Fruit fly (Drosophila melanogaster) whole organism, embryonic: ENCODE measurements around the gene CG43925.

Experiments used
- Adf1 ChIP-seq: fragments of 200-800 bp; sonication (Bioruptor generic); IDR thresholded peaks from 2 replicates; pipeline ENCODE4 v1.3.6; 2022; ENCODE audit warnings: missing biosample characterization, missing genetic modification characterization
- Aef1 ChIP-seq: fragments of 200-800 bp; sonication (Bioruptor generic); IDR thresholded peaks from 3 replicates; pipeline ENCODE4 v1.3.6; 2022; ENCODE audit warnings: missing biosample characterization, missing genetic modification characterization
- Atf3 ChIP-seq: fragments of 200-800 bp; sonication (Bioruptor generic); optimal IDR thresholded peaks from 3 replicates; lab custom pipeline; 2016; ENCODE audit warnings: missing biosample characterization, missing genetic modification characterization
- Bdp1 ChIP-seq: fragments of 200-800 bp; sonication (Bioruptor generic); optimal IDR thresholded peaks from 3 replicates; lab custom pipeline; 2016; ENCODE audit warnings: missing biosample characterization, missing genetic modification characterization
- CG10274 ChIP-seq: fragments of 200-800 bp; sonication (Bioruptor generic); optimal IDR thresholded peaks from 3 replicates; lab custom pipeline; 2017; ENCODE audit warnings: missing biosample characterization, mild to moderate bottlenecking, missing genetic modification characterization
- CG10543 ChIP-seq: fragments of 200-800 bp; sonication (Bioruptor generic); optimal IDR thresholded peaks from 3 replicates; lab custom pipeline; 2017; ENCODE audit warnings: missing biosample characterization, mild to moderate bottlenecking, missing genetic modification characterization, moderate library complexity
- CG11504 ChIP-seq: fragments of 200-800 bp; sonication (Bioruptor generic); optimal IDR thresholded peaks from 3 replicates; lab custom pipeline; 2019; ENCODE audit warnings: missing biosample characterization, mild to moderate bottlenecking, missing genetic modification characterization, moderate library complexity
- CG11696 ChIP-seq: fragments of 200-800 bp; sonication (Bioruptor generic); IDR thresholded peaks from 2 replicates; pipeline ENCODE4 v1.3.6; 2022; ENCODE audit warnings: missing biosample characterization, missing genetic modification characterization
- CG12219 ChIP-seq: fragments of 200-800 bp; sonication (Bioruptor generic); optimal IDR thresholded peaks from 3 replicates; lab custom pipeline; 2018; ENCODE audit warnings: missing biosample characterization, mild to moderate bottlenecking, missing genetic modification characterization
- CG12942 ChIP-seq: fragments of 200-800 bp; sonication (Bioruptor generic); optimal IDR thresholded peaks from 3 replicates; lab custom pipeline; 2016; ENCODE audit warnings: missing biosample characterization, missing genetic modification characterization
- CG17186 ChIP-seq: fragments of 200-800 bp; sonication (Bioruptor generic); optimal IDR thresholded peaks from 3 replicates; lab custom pipeline; 2017; ENCODE audit warnings: missing biosample characterization, missing genetic modification reagents, missing genetic modification characterization
- CG17361 ChIP-seq: fragments of 200-800 bp; sonication (Bioruptor generic); IDR thresholded peaks from 3 replicates; pipeline ENCODE4 v1.3.6; 2022; ENCODE audit warnings: missing biosample characterization, missing genetic modification characterization
- CG17829 ChIP-seq: fragments of 200-800 bp; optimal IDR thresholded peaks from 2 replicates; lab custom pipeline; 2019; ENCODE audit warnings: missing biosample characterization, mild to moderate bottlenecking, missing genetic modification characterization, moderate library complexity
- CG2116 ChIP-seq: fragments of 200-800 bp; sonication (Bioruptor generic); optimal IDR thresholded peaks from 3 replicates; lab custom pipeline; 2018; ENCODE audit warnings: missing biosample characterization, mild to moderate bottlenecking, missing genetic modification characterization
- CG2120 ChIP-seq: fragments of 200-800 bp; sonication (Bioruptor generic); optimal IDR thresholded peaks from 3 replicates; lab custom pipeline; 2016; ENCODE audit warnings: missing biosample characterization, missing genetic modification characterization
- CG2712 ChIP-seq: fragments of 200-800 bp; optimal IDR thresholded peaks from 3 replicates; lab custom pipeline; 2019; ENCODE audit warnings: missing biosample characterization, mild to moderate bottlenecking, missing genetic modification characterization, moderate library complexity
- CG34422 ChIP-seq: fragments of 200-800 bp; sonication (Bioruptor generic); IDR thresholded peaks from 3 replicates; pipeline ENCODE4 v1.3.6; 2022; ENCODE audit warnings: missing biosample characterization, missing genetic modification characterization
- CG3995 ChIP-seq: fragments of 200-800 bp; sonication (Bioruptor generic); optimal IDR thresholded peaks from 3 replicates; lab custom pipeline; 2016; ENCODE audit warnings: missing biosample characterization, missing genetic modification characterization
- CG4360 ChIP-seq: fragments of 200-800 bp; sonication (Bioruptor generic); IDR thresholded peaks from 2 replicates; pipeline ENCODE4 v1.3.6; 2022; ENCODE audit warnings: missing biosample characterization, missing genetic modification characterization
- CG6175 ChIP-seq: fragments of 200-800 bp; sonication (Bioruptor generic); IDR thresholded peaks from 3 replicates; pipeline ENCODE4 v1.3.6; 2022; ENCODE audit warnings: missing biosample characterization, missing genetic modification characterization
- CG6654 ChIP-seq: fragments of 200-800 bp; sonication (Bioruptor generic); optimal IDR thresholded peaks from 2 replicates; lab custom pipeline; 2017; ENCODE audit warnings: missing biosample characterization, mild to moderate bottlenecking, missing genetic modification characterization
- CG6854 ChIP-seq: fragments of 200-800 bp; sonication (Bioruptor generic); optimal IDR thresholded peaks from 3 replicates; lab custom pipeline; 2017; ENCODE audit warnings: missing biosample characterization, mild to moderate bottlenecking, missing genetic modification characterization
- CG8924 ChIP-seq: fragments of 200-800 bp; optimal IDR thresholded peaks from 3 replicates; lab custom pipeline; 2019; ENCODE audit warnings: missing biosample characterization, mild to moderate bottlenecking, missing genetic modification characterization, moderate library complexity
- CG9876 ChIP-seq: fragments of 200-800 bp; sonication (Bioruptor generic); optimal IDR thresholded peaks from 2 replicates; lab custom pipeline; 2016; ENCODE audit warnings: missing biosample characterization, missing genetic modification characterization
- Dip3 ChIP-seq: fragments of 200-800 bp; sonication (Bioruptor generic); optimal IDR thresholded peaks from 3 replicates; lab custom pipeline; 2016; ENCODE audit warnings: missing biosample characterization, missing genetic modification characterization
- Doc3 ChIP-seq: fragments of 200-800 bp; sonication (Bioruptor generic); IDR thresholded peaks from 3 replicates; pipeline ENCODE4 v1.3.6; 2022; ENCODE audit warnings: missing biosample characterization, missing genetic modification characterization; ENCODE audit not compliant: partially characterized antibody
- Gsc ChIP-seq: fragments of 200-800 bp; sonication (Bioruptor generic); IDR thresholded peaks from 2 replicates; pipeline ENCODE4 v1.3.6; 2022; ENCODE audit warnings: missing biosample characterization, missing genetic modification characterization
- HLHmδ ChIP-seq: fragments of 200-800 bp; sonication (Bioruptor generic); optimal IDR thresholded peaks from 2 replicates; lab custom pipeline; 2018; ENCODE audit warnings: missing biosample characterization, mild to moderate bottlenecking, missing genetic modification characterization, moderate library complexity
- Hey ChIP-seq: fragments of 200-800 bp; sonication (Bioruptor generic); optimal IDR thresholded peaks from 3 replicates; lab custom pipeline; 2018; ENCODE audit warnings: missing biosample characterization, mild to moderate bottlenecking, missing genetic modification characterization
- Jarid2 ChIP-seq: fragments of 200-800 bp; sonication (Bioruptor generic); optimal IDR thresholded peaks from 3 replicates; lab custom pipeline; 2017; ENCODE audit warnings: mild to moderate bottlenecking, missing biosample characterization, missing genetic modification reagents, missing genetic modification characterization
- Lhr ChIP-seq: fragments of 200-800 bp; sonication (Bioruptor generic); optimal IDR thresholded peaks from 3 replicates; lab custom pipeline; 2017; ENCODE audit warnings: mild to moderate bottlenecking, missing biosample characterization, missing genetic modification reagents, missing genetic modification characterization
- Myb ChIP-seq: fragments of 200-800 bp; sonication (Bioruptor generic); optimal IDR thresholded peaks from 2 replicates; lab custom pipeline; 2016; ENCODE audit warnings: missing biosample characterization, missing genetic modification characterization
- Nf-YC ChIP-seq: fragments of 200-800 bp; optimal IDR thresholded peaks from 3 replicates; lab custom pipeline; 2019; ENCODE audit warnings: missing biosample characterization, mild to moderate bottlenecking, missing genetic modification characterization, moderate library complexity
- Rfx ChIP-seq: fragments of 200-800 bp; sonication (Bioruptor generic); IDR thresholded peaks from 2 replicates; pipeline ENCODE4 v1.3.6; 2022; ENCODE audit warnings: missing biosample characterization, missing genetic modification characterization
- Sry-β ChIP-seq: fragments of 200-800 bp; sonication (Bioruptor generic); optimal IDR thresholded peaks from 2 replicates; lab custom pipeline; 2018; ENCODE audit warnings: missing biosample characterization, mild to moderate bottlenecking, missing genetic modification characterization, moderate library complexity
- Ssrp ChIP-seq: fragments of 200-800 bp; sonication (Bioruptor generic); optimal IDR thresholded peaks from 2 replicates; lab custom pipeline; 2018; ENCODE audit warnings: missing biosample characterization, mild to moderate bottlenecking, missing genetic modification characterization, moderate library complexity
- bowl ChIP-seq: fragments of 200-800 bp; sonication (Bioruptor generic); IDR thresholded peaks from 2 replicates; pipeline ENCODE4 v1.3.6; 2022; ENCODE audit warnings: missing biosample characterization, missing genetic modification characterization
- br ChIP-seq: fragments of >200 bp; optimal IDR thresholded peaks from 2 replicates; lab custom pipeline; 2017
- bsh ChIP-seq, 2 experiments: fragments of 200-800 bp; sonication (Bioruptor generic); optimal IDR thresholded peaks; 2 replicates each; lab custom pipeline; 2017 to 2018; ENCODE audit warnings: mild to moderate bottlenecking in 2 of 2, missing biosample characterization in 2 of 2, missing genetic modification characterization in 2 of 2, moderate library complexity in 1 of 2
- chif ChIP-seq, 2 experiments: fragments of 200-800 bp; sonication (Bioruptor generic); optimal IDR thresholded peaks; 3 replicates each; lab custom pipeline; 2016; ENCODE audit warnings: missing biosample characterization in 2 of 2, missing genetic modification characterization in 2 of 2
- ems ChIP-seq: fragments of 200-800 bp; sonication (Bioruptor generic); optimal IDR thresholded peaks from 3 replicates; lab custom pipeline; 2016; ENCODE audit warnings: missing biosample characterization, missing genetic modification characterization
- fd96Cb ChIP-seq: fragments of 200-800 bp; sonication (Bioruptor generic); optimal IDR thresholded peaks from 2 replicates; lab custom pipeline; 2018; ENCODE audit warnings: missing biosample characterization, mild to moderate bottlenecking, missing genetic modification characterization, moderate library complexity
- gcm2 ChIP-seq: fragments of 200-800 bp; sonication (Bioruptor generic); optimal IDR thresholded peaks from 2 replicates; lab custom pipeline; 2016; ENCODE audit warnings: missing biosample characterization, missing genetic modification characterization
- hbn ChIP-seq: fragments of 200-800 bp; sonication (Bioruptor generic); IDR thresholded peaks from 2 replicates; pipeline ENCODE4 v1.3.6; 2022; ENCODE audit warnings: missing biosample characterization, missing genetic modification characterization; ENCODE audit not compliant: partially characterized antibody
- ind ChIP-seq: fragments of 200-800 bp; sonication (Bioruptor generic); optimal IDR thresholded peaks from 3 replicates; lab custom pipeline; 2016; ENCODE audit warnings: missing biosample characterization, missing genetic modification characterization
- inv ChIP-seq: fragments of 200-800 bp; sonication (Bioruptor generic); IDR thresholded peaks from 2 replicates; pipeline ENCODE4 v1.3.6; 2022; ENCODE audit warnings: missing biosample characterization, missing genetic modification characterization; ENCODE audit not compliant: partially characterized antibody
- luna ChIP-seq: fragments of 200-800 bp; sonication (Bioruptor generic); optimal IDR thresholded peaks from 2 replicates; lab custom pipeline; 2016; ENCODE audit warnings: missing biosample characterization, missing genetic modification characterization
- onecut ChIP-seq: fragments of 200-800 bp; sonication (Bioruptor generic); IDR thresholded peaks from 2 replicates; pipeline ENCODE4 v1.3.6; 2022; ENCODE audit warnings: missing biosample characterization, missing genetic modification characterization
- pum ChIP-seq: fragments of 200-800 bp; sonication (Bioruptor generic); optimal IDR thresholded peaks from 2 replicates; lab custom pipeline; 2016; ENCODE audit warnings: missing biosample characterization, missing genetic modification characterization
- sens ChIP-seq: fragments of 200-800 bp; sonication (Bioruptor generic); peaks from one replicate; lab custom pipeline; 2016; ENCODE audit warnings: missing biosample characterization, missing genetic modification characterization
- sens-2 ChIP-seq: fragments of 200-800 bp; sonication (Bioruptor generic); IDR thresholded peaks from 2 replicates; pipeline ENCODE4 v1.3.6; 2022; ENCODE audit warnings: missing biosample characterization, missing genetic modification characterization
- sima ChIP-seq: fragments of 200-800 bp; sonication (Bioruptor generic); optimal IDR thresholded peaks from 2 replicates; lab custom pipeline; 2016; ENCODE audit warnings: missing biosample characterization, missing genetic modification characterization

CG43925 gene

dm6 chr2L:13191894-13192293, 15.7 kb downstream of the CG43925 start, which contains the start of the genes CG16974 and Edem2 (continued):
- no peak for TF ChIP-seq inv (GFP tag; lab: Robert Waterston, UW)
- TF ChIP-seq fd96Cb, result peak; percentile 57
- TF ChIP-seq Nf-YC, result peak; percentile 74
- no peak for TF ChIP-seq onecut (GFP tag; lab: Robert Waterston, UW)
- no peak for TF ChIP-seq Atf3 (GFP tag; lab: Kevin White, UChicago)
- peak; percentile 28 for TF ChIP-seq CG17186
- TF ChIP-seq chif (GFP tag; optimal IDR thresholded peaks at IDR 0.05; lab: Kevin White, UChicago), result peak in 1 of 2 experiments; percentile 40
- no peak for TF ChIP-seq CG17361 (GFP tag; lab: Robert Waterston, UW)
- peak; percentile 70 for TF ChIP-seq Aef1
- TF ChIP-seq Doc3 (GFP tag; lab: Robert Waterston, UW), result no peak
- no peak for TF ChIP-seq br (lab: Kevin White, UChicago)
- TF ChIP-seq CG12942 (GFP tag; lab: Kevin White, UChicago), result peak; percentile 74
- TF ChIP-seq CG2120 (GFP tag; lab: Kevin White, UChicago), result peak; percentile 80
- TF ChIP-seq Adf1 (GFP tag; lab: Robert Waterston, UW), result peak; percentile 34; the same call in 1 of the 2 replicates
- TF ChIP-seq Jarid2 (GFP tag; lab: Kevin White, UChicago), result no peak
- TF ChIP-seq CG10274 (GFP tag; lab: Kevin White, UChicago), result no peak
- TF ChIP-seq Rfx (GFP tag; lab: Robert Waterston, UW), result peak; percentile 81
- TF ChIP-seq CG11696 (GFP tag; lab: Robert Waterston, UW), result no peak
- TF ChIP-seq CG2116, result peak; percentile 74
- TF ChIP-seq CG6654, result no peak
- TF ChIP-seq hbn (GFP tag; lab: Robert Waterston, UW), result no peak
- no peak for TF ChIP-seq bowl (GFP tag; lab: Robert Waterston, UW)
- peak; percentile 89 for TF ChIP-seq Lhr (GFP tag; lab: Kevin White, UChicago)
- TF ChIP-seq Myb (GFP tag; lab: Kevin White, UChicago), result no peak
- TF ChIP-seq bsh (GFP tag; optimal IDR thresholded peaks at IDR 0.05; lab: Kevin White, UChicago), result no peak
- TF ChIP-seq gcm2 (GFP tag; lab: Kevin White, UChicago), result no peak
- peak; percentile 84 for TF ChIP-seq CG34422 (GFP tag; lab: Robert Waterston, UW)
- TF ChIP-seq Hey, result no peak
- peak; percentile 19 for TF ChIP-seq Dip3
- peak; percentile 6 for TF ChIP-seq Sry-β (GFP tag; lab: Kevin White, UChicago)
- TF ChIP-seq CG11504, result no peak
- peak; percentile 45 for TF ChIP-seq Bdp1 (GFP tag; lab: Kevin White, UChicago)
- TF ChIP-seq CG2712, result no peak
- peak; percentile 60 for TF ChIP-seq Ssrp (tag; lab: Kevin White, UChicago)
- TF ChIP-seq ind (GFP tag; lab: Kevin White, UChicago), result peak; percentile 83
- peak; percentile 89 for TF ChIP-seq CG17829
- 0 out of 3 replicates have a peak, but pooled peaks have one; percentile 31 for TF ChIP-seq CG6175 (GFP tag; lab: Robert Waterston, UW)
- no peak for TF ChIP-seq pum (GFP tag; lab: Kevin White, UChicago)
- peak; percentile 54 for TF ChIP-seq ems (GFP tag; lab: Kevin White, UChicago)
- no peak for TF ChIP-seq HLHmδ (GFP tag; lab: Kevin White, UChicago)
- TF ChIP-seq CG12219 (GFP tag; lab: Kevin White, UChicago), result no peak
- no peak for TF ChIP-seq sens-2 (GFP tag; lab: Robert Waterston, UW)
- no peak for TF ChIP-seq sima (GFP tag; lab: Kevin White, UChicago)
- TF ChIP-seq Gsc (GFP tag; lab: Robert Waterston, UW), result no peak
- TF ChIP-seq CG8924 (tag; lab: Kevin White, UChicago), result peak; percentile 69
- no peak for TF ChIP-seq CG9876 (GFP tag; lab: Kevin White, UChicago)
- TF ChIP-seq CG6854 (GFP tag; lab: Kevin White, UChicago), result no peak
- TF ChIP-seq luna (GFP tag; lab: Kevin White, UChicago), result no peak
- peak; percentile 60 for TF ChIP-seq CG3995 (GFP tag; lab: Kevin White, UChicago)
- TF ChIP-seq CG10543 (GFP tag; lab: Kevin White, UChicago), result no peak
- TF ChIP-seq CG4360, result no peak
- TF ChIP-seq sens, result no peak
